Worm (Caenorhabditis elegans): ENCODE data around the gene ZK666.4.

DNA sequence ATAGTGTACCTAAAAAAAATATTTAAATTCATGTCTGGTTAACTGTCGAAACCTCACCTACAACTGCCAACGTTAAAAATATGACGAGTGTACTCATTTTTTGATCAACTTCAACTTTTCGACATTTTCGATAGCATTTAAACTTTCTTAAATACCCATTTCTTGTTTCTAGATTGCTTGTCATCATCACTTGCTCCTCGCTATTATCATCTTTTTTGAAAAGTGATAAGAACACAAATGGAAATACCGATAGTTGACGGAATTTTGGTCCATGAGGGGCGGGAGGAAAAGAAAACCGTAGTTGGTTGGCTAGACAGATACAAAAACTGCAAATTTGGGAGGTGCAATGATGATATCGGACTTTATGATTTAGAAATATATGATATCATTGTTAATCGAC is 6.9 kb upstream of the ZK666.4 start, which contains the start of gene clec-143:
- TF ChIP-seq egl-27 (tag; optimal IDR thresholded peaks at IDR 0.05) (no peak), ztf-11 (tag; optimal IDR thresholded peaks at IDR 0.05) (no peak), skn-1 (tag; optimal IDR thresholded peaks at IDR 0.05) (peak; percentile 78), sem-4 (tag; optimal IDR thresholded peaks at IDR 0.05) (no peak), Y55F3AM.14 (GFP tag; optimal IDR thresholded peaks at IDR 0.05) (no peak), lsy-2 (tag; optimal IDR thresholded peaks at IDR 0.05) (no peak), ama-1 (optimal IDR thresholded peaks at IDR 0.05) (no peak), ztf-4 (tag; optimal IDR thresholded peaks at IDR 0.05) (no peak), zag-1 (tag; optimal IDR thresholded peaks at IDR 0.05) (no peak), mab-5 (tag; optimal IDR thresholded peaks at IDR 0.05) (no peak), snpc-4 (tag; optimal IDR thresholded peaks at IDR 0.05) (no peak)
